Worm (Caenorhabditis elegans): Measurements from ENCODE around the gene Y48A6B.7.

The Y48A6B.7 gene

DNA sequence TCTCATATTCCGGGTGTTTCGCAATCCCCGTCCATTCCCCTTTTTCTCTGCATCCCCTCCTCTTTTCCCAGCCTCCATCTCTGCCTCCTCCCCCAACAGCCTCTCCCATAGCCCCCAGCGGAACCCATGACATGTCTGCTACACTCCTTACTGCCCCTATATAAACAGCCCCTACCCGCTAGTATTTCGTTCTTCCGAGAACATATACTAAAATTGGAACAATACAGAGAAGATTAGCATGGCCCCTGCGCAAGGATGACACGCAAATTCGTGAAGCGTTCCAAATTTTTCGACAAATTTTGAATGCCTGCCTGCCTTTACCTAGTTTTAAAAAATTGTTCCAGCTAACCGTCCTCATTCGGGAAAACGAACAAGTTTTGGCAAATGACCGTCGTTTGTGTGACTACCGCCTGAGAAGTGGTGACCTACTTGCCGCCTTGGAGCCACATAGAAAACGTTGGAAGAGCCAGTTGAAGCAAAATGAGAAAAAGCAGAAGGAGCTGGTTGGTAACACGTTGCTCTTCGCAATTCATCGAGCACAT lies 36.8 kb downstream of the Y48A6B.7 start (continued):
- TF ChIP-seq nhr-28 (tag; optimal IDR thresholded peaks at IDR 0.05) (no peak), nhr-25 (tag; optimal IDR thresholded peaks at IDR 0.05) (peak; percentile 95)

- TF ChIP-seq mdl-1 (tag; optimal IDR thresholded peaks at IDR 0.05): no peak
- no peak for TF ChIP-seq elt-3 (tag; optimal IDR thresholded peaks at IDR 0.05)
- TF ChIP-seq ama-1 (optimal IDR thresholded peaks at IDR 0.05): peak; percentile 3
- no peak for TF ChIP-seq ztf-11 (tag; optimal IDR thresholded peaks at IDR 0.05)
- peak; percentile 91 for TF ChIP-seq nhr-25 (tag; optimal IDR thresholded peaks at IDR 0.05)
- TF ChIP-seq ceh-16 (tag; optimal IDR thresholded peaks at IDR 0.05): no peak
- no peak for TF ChIP-seq sea-2 (GFP tag; optimal IDR thresholded peaks at IDR 0.05)
- no peak for TF ChIP-seq snpc-4 (tag; optimal IDR thresholded peaks at IDR 0.05)
- TF ChIP-seq nhr-28 (tag; optimal IDR thresholded peaks at IDR 0.05): no peak
These were observed 38.7 kb downstream of the Y48A6B.7 start, which contains the start of gene col-94 for ce11 chrIII:10987561-10988184. Gene col-94, minus strand, starts transcription at chrIII:10987873.

- TF ChIP-seq nhr-43 (tag; optimal IDR thresholded peaks at IDR 0.05; ENCODE audit: poor library complexity, severe bottlenecking) (peak; percentile 48), nhr-25 (tag; optimal IDR thresholded peaks at IDR 0.05) (peak; percentile 25)
These were observed 39.9 kb downstream of the Y48A6B.7 start for ce11 chrIII:10986438-10986837.

ce11 chrIII:10985559-10986036 lies 40.8 kb downstream of the Y48A6B.7 start, which contains the start of gene col-93:
Gene col-93, minus strand, starts transcription at chrIII:10985609.
- peak in 1 of 3 experiments; percentile 49 for TF ChIP-seq elt-3 (tag; optimal IDR thresholded peaks at IDR 0.05)
- TF ChIP-seq nhr-25 (tag; optimal IDR thresholded peaks at IDR 0.05): peak; percentile 86
- TF ChIP-seq sea-2 (GFP tag; optimal IDR thresholded peaks at IDR 0.05): no peak
- no peak for TF ChIP-seq nhr-237 (tag; optimal IDR thresholded peaks at IDR 0.05)
- peak; percentile 14 for TF ChIP-seq unc-62 (GFP tag; optimal IDR thresholded peaks at IDR 0.05)

DNA sequence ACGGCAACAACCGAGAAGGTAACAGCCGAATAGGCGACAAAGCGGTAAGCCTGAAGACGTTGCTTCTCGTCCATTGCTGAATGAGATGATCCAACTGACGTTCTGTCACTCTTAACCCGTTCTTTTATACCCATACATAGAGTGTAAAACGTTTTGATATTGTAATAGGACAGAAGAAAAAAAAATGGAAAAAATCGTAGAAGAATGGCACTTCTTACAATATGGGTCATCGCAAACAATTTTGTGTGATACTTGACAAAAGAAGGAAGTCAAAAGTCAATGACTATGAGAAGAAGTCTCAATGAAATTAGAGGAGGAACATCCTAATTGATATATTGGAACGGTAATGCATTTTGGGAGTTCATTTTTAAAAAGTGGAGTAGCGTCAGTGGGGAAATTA lies 43.2 kb downstream of the Y48A6B.7 start, which contains the start of gene col-92:
col-92 (minus strand) TSS at position 101 of the 400 bp plus-strand sequence.
- TF ChIP-seq pha-4 (tag; optimal IDR thresholded peaks at IDR 0.05): no peak
- TF ChIP-seq nhr-25 (tag; optimal IDR thresholded peaks at IDR 0.05): peak; percentile 4

ce11 chrIII:10981555-10981954 lies 44.8 kb downstream of the Y48A6B.7 start:
- TF ChIP-seq nhr-23 (tag; optimal IDR thresholded peaks at IDR 0.05) (no peak), snpc-4 (tag; optimal IDR thresholded peaks at IDR 0.05) (no peak), nhr-28 (tag; optimal IDR thresholded peaks at IDR 0.05) (no peak), jun-1 (tag; optimal IDR thresholded peaks at IDR 0.05) (no peak), nhr-43 (tag; optimal IDR thresholded peaks at IDR 0.05; ENCODE audit: poor library complexity, severe bottlenecking) (no peak), hmg-11 (tag; optimal IDR thresholded peaks at IDR 0.05) (no peak), fkh-10 (GFP tag; optimal IDR thresholded peaks at IDR 0.05) (no peak), ztf-11 (tag; optimal IDR thresholded peaks at IDR 0.05) (no peak), elt-1 (tag; optimal IDR thresholded peaks at IDR 0.05) (no peak), ama-1 (optimal IDR thresholded peaks at IDR 0.05) (no peak), egl-5 (tag; optimal IDR thresholded peaks at IDR 0.05) (no peak), elt-3 (tag; optimal IDR thresholded peaks at IDR 0.05) (no peak), nhr-25 (tag; optimal IDR thresholded peaks at IDR 0.05) (no peak), eor-1 (tag; optimal IDR thresholded peaks at IDR 0.05) (no peak), fos-1 (tag; optimal IDR thresholded peaks at IDR 0.05) (no peak)

DNA sequence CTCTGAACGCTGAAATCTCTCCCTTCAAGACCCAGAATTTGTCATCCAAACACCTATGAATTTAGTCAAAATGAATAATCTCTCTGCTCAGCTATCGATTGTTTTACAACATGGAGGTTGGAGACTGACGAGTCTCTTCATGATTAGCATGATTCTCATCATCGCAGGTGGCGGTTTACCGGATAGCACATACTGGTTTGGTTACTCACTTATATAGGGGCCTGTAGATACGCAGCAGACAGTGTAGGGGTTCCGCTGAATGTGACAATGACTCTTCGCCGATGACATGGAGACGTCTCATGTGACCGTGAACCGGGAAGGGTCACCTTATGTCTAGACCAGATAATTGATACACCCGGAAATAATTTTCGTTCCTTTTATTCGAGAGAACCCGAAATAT lies 49.8 kb downstream of the Y48A6B.7 start:
- no peak for TF ChIP-seq R02D3.7 (tag; optimal IDR thresholded peaks at IDR 0.05)
- TF ChIP-seq hmg-11 (tag; optimal IDR thresholded peaks at IDR 0.05): no peak
- TF ChIP-seq ceh-9 (tag; optimal IDR thresholded peaks at IDR 0.05): no peak
- TF ChIP-seq elt-1 (tag; optimal IDR thresholded peaks at IDR 0.05): no peak
- no peak for TF ChIP-seq fkh-10 (GFP tag; optimal IDR thresholded peaks at IDR 0.05)
- TF ChIP-seq mml-1 (tag; optimal IDR thresholded peaks at IDR 0.05): no peak
- TF ChIP-seq nhr-67 (tag; optimal IDR thresholded peaks at IDR 0.05): no peak
- TF ChIP-seq elt-2 (tag; optimal IDR thresholded peaks at IDR 0.05): no peak
- no peak for TF ChIP-seq fos-1 (tag; optimal IDR thresholded peaks at IDR 0.05)
- no peak for TF ChIP-seq nhr-23 (tag; optimal IDR thresholded peaks at IDR 0.05)
- TF ChIP-seq ceh-16 (tag; optimal IDR thresholded peaks at IDR 0.05): no peak
- TF ChIP-seq egl-5 (tag; optimal IDR thresholded peaks at IDR 0.05): no peak
- no peak for TF ChIP-seq ztf-11 (tag; optimal IDR thresholded peaks at IDR 0.05)

Measured in whole organism, L3 larva.